Fruit fly (Drosophila melanogaster) whole organism, wandering third instar larva: ENCODE measurements around the gene csw.
A peak's percentile ranks its signal among the peaks of the same experiment; 100 is the strongest.

Source experiments
- Abd-B ChIP-seq: fragments of >200 bp; optimal IDR thresholded peaks from 2 replicates; lab custom pipeline; 2017; ENCODE audit warnings: missing biosample characterization, missing genetic modification characterization
- CG32264 ChIP-seq: fragments of 200-800 bp; sonication (Bioruptor generic); optimal IDR thresholded peaks from 2 replicates; lab custom pipeline; 2016; ENCODE audit warnings: missing biosample characterization, missing genetic modification characterization
- CG9705 ChIP-seq: fragments of 200-800 bp; sonication (Bioruptor generic); optimal IDR thresholded peaks from 2 replicates; lab custom pipeline; 2018; ENCODE audit warnings: missing biosample characterization, mild to moderate bottlenecking, missing genetic modification characterization
- CrebA ChIP-seq: fragments of 200-800 bp; sonication (Bioruptor generic); optimal IDR thresholded peaks from 2 replicates; lab custom pipeline; 2016; ENCODE audit warnings: missing biosample characterization, mild to moderate bottlenecking, missing genetic modification characterization, borderline replicate concordance
- Dfd ChIP-seq: fragments of >200 bp; optimal IDR thresholded peaks from 2 replicates; lab custom pipeline; 2017; ENCODE audit warnings: missing biosample characterization, missing genetic modification characterization
- Dif ChIP-seq: fragments of 200-275, 200-300 bp; sonication (Bioruptor generic); optimal IDR thresholded peaks from 2 replicates; lab custom pipeline; 2018; ENCODE audit warnings: missing biosample characterization, missing genetic modification characterization; ENCODE audit not compliant: partially characterized antibody
- GATAd ChIP-seq: sonication (Bioruptor generic); optimal IDR thresholded peaks from 2 replicates; lab custom pipeline; 2016; ENCODE audit warnings: missing biosample characterization, missing genetic modification characterization
- HLH106 ChIP-seq: fragments of 200-800 bp; optimal IDR thresholded peaks from 3 replicates; lab custom pipeline; 2019; ENCODE audit warnings: missing biosample characterization, mild to moderate bottlenecking, missing genetic modification characterization, moderate library complexity
- Hnf4 ChIP-seq: fragments of 200-800 bp; sonication (Bioruptor generic); optimal IDR thresholded peaks from 2 replicates; lab custom pipeline; 2016; ENCODE audit warnings: missing biosample characterization, mild to moderate bottlenecking, missing genetic modification characterization
- Hr78 ChIP-seq: fragments of >200 bp; optimal IDR thresholded peaks from 2 replicates; lab custom pipeline; 2017; ENCODE audit warnings: missing biosample characterization, missing genetic modification characterization
- Hr83 ChIP-seq: fragments of 200-300 bp; sonication (Bioruptor generic); optimal IDR thresholded peaks from 2 replicates; lab custom pipeline; 2016; ENCODE audit warnings: missing biosample characterization, mild to moderate bottlenecking, missing genetic modification characterization, moderate library complexity; ENCODE audit not compliant: poor library complexity, severe bottlenecking
- Jra ChIP-seq: sonication (Bioruptor generic); optimal IDR thresholded peaks from 2 replicates; lab custom pipeline; 2016; ENCODE audit warnings: missing biosample characterization, missing genetic modification characterization
- Mio ChIP-seq: sonication (Bioruptor generic); optimal IDR thresholded peaks from 2 replicates; lab custom pipeline; 2016; ENCODE audit warnings: missing biosample characterization, missing genetic modification characterization
- Myc ChIP-seq: fragments of >200 bp; optimal IDR thresholded peaks from 2 replicates; lab custom pipeline; 2017
- OdsH ChIP-seq: fragments of 200-800 bp; sonication (Bioruptor generic); optimal IDR thresholded peaks from 2 replicates; lab custom pipeline; 2016; ENCODE audit warnings: missing biosample characterization, mild to moderate bottlenecking, missing genetic modification characterization
- Rel ChIP-seq, 2 experiments: fragments of 200-800 bp; sonication (Bioruptor generic) in 1 of 2; optimal IDR thresholded peaks; 2 replicates in 1 of 2; 3 replicates in 1 of 2; lab custom pipeline; 2016 to 2019; ENCODE audit warnings: mild to moderate bottlenecking in 2 of 2, missing biosample characterization in 2 of 2, missing genetic modification characterization in 2 of 2, moderate library complexity in 1 of 2
- Sp1 ChIP-seq: fragments of 200-800 bp; sonication (Bioruptor generic); optimal IDR thresholded peaks from 3 replicates; lab custom pipeline; 2019; ENCODE audit warnings: missing biosample characterization, mild to moderate bottlenecking, missing genetic modification characterization, moderate library complexity
- Vsx2 ChIP-seq: fragments of 200-300, 225-300 bp; sonication (Bioruptor generic); optimal IDR thresholded peaks from 2 replicates; lab custom pipeline; 2018; ENCODE audit warnings: missing biosample characterization, missing genetic modification characterization; ENCODE audit not compliant: partially characterized antibody
- br ChIP-seq: fragments of 200-800 bp; sonication (Bioruptor generic); optimal IDR thresholded peaks from 2 replicates; lab custom pipeline; 2016; ENCODE audit warnings: missing biosample characterization, missing genetic modification characterization
- brk ChIP-seq: fragments of 200-800 bp; sonication (Bioruptor generic); optimal IDR thresholded peaks from 2 replicates; lab custom pipeline; 2016; ENCODE audit warnings: missing biosample characterization, mild to moderate bottlenecking, missing genetic modification characterization
- dl ChIP-seq, 2 experiments: fragments of 175-275, 200-275 bp in 1 of 2; fragments of 200-275 bp in 1 of 2; sonication (Bioruptor generic); optimal IDR thresholded peaks; lab custom pipeline; 2018; ENCODE audit warnings: mild to moderate bottlenecking in 2 of 2, missing biosample characterization in 2 of 2, missing genetic modification characterization in 2 of 2, moderate library complexity in 2 of 2; ENCODE audit not compliant: partially characterized antibody in 2 of 2, insufficient read depth in 1 of 2
- dmrt93B ChIP-seq: fragments of 200-800 bp; sonication (Bioruptor generic); optimal IDR thresholded peaks from 2 replicates; lab custom pipeline; 2018; ENCODE audit warnings: missing biosample characterization, mild to moderate bottlenecking, missing genetic modification characterization
- dsf ChIP-seq: sonication (Bioruptor generic); optimal IDR thresholded peaks from 2 replicates; lab custom pipeline; 2016; ENCODE audit warnings: missing biosample characterization, missing genetic modification characterization, borderline replicate concordance
- ey ChIP-seq: fragments of 200-800 bp; sonication (Bioruptor generic); optimal IDR thresholded peaks from 2 replicates; lab custom pipeline; 2016; ENCODE audit warnings: missing biosample characterization, missing genetic modification characterization
- fru ChIP-seq: fragments of 200-800 bp; sonication (Bioruptor generic); optimal IDR thresholded peaks from 3 replicates; lab custom pipeline; 2016; ENCODE audit warnings: missing biosample characterization, mild to moderate bottlenecking, missing genetic modification characterization
- h ChIP-seq: fragments of 200-800 bp; sonication (Bioruptor generic); optimal IDR thresholded peaks from 3 replicates; lab custom pipeline; 2016; ENCODE audit warnings: missing biosample characterization, mild to moderate bottlenecking, missing genetic modification characterization
- jim ChIP-seq: fragments of 175-275, 200-325 bp; sonication (Bioruptor generic); optimal IDR thresholded peaks from 2 replicates; lab custom pipeline; 2016; ENCODE audit warnings: missing biosample characterization, mild to moderate bottlenecking, missing genetic modification characterization
- lola ChIP-seq: fragments of >200 bp; optimal IDR thresholded peaks from 2 replicates; lab custom pipeline; 2017; ENCODE audit warnings: missing biosample characterization, missing genetic modification characterization
- pan ChIP-seq: fragments of >200 bp; optimal IDR thresholded peaks from 2 replicates; lab custom pipeline; 2017
- psq ChIP-seq: fragments of 200-800 bp; sonication (Bioruptor generic); optimal IDR thresholded peaks from 3 replicates; lab custom pipeline; 2017; ENCODE audit warnings: missing biosample characterization, mild to moderate bottlenecking, missing genetic modification characterization, moderate library complexity
- rgr ChIP-seq: fragments of 200-800 bp; sonication (Bioruptor generic); optimal IDR thresholded peaks from 3 replicates; lab custom pipeline; 2016; ENCODE audit warnings: missing biosample characterization, mild to moderate bottlenecking, missing genetic modification characterization
- sage ChIP-seq: fragments of 200-800 bp; sonication (Bioruptor generic); optimal IDR thresholded peaks from 2 replicates; lab custom pipeline; 2016; ENCODE audit warnings: missing biosample characterization, mild to moderate bottlenecking, missing genetic modification characterization
- sv ChIP-seq: fragments of 200-800 bp; sonication (Bioruptor generic); optimal IDR thresholded peaks from 3 replicates; lab custom pipeline; 2016; ENCODE audit warnings: missing biosample characterization, missing genetic modification characterization
- tai ChIP-seq: sonication (Bioruptor generic); optimal IDR thresholded peaks from 2 replicates; lab custom pipeline; 2016; ENCODE audit warnings: missing biosample characterization, missing genetic modification characterization
- usp ChIP-seq: fragments of >200 bp; optimal IDR thresholded peaks from 2 replicates; lab custom pipeline; 2017; ENCODE audit warnings: missing biosample characterization, missing genetic modification characterization

csw gene

dm6 chrX:2142275-2142934 lies 48.4 kb downstream of the csw start:
- no peak for TF ChIP-seq HLH106
- no peak for TF ChIP-seq Rel (GFP tag; optimal IDR thresholded peaks at IDR 0.05; lab: Kevin White, UChicago)
- TF ChIP-seq Rel (tag; optimal IDR thresholded peaks at IDR 0.05; lab: Kevin White, UChicago) = peak; percentile 96
- no peak for TF ChIP-seq Vsx2 (GFP tag; lab: Kevin White, UChicago)
- no peak for TF ChIP-seq h (GFP tag; lab: Kevin White, UChicago)

- TF ChIP-seq h (GFP tag; lab: Kevin White, UChicago) = no peak
- no peak for TF ChIP-seq GATAd (GFP tag; lab: Kevin White, UChicago)
- no peak for TF ChIP-seq HLH106
- TF ChIP-seq dl (GFP tag; optimal IDR thresholded peaks at IDR 0.05; lab: Kevin White, UChicago; ENCODE audit: insufficient read depth in 1 of 2, partially characterized antibody in 2 of 2) = no peak
- no peak for TF ChIP-seq sage (GFP tag; lab: Kevin White, UChicago)
- TF ChIP-seq Abd-B (GFP tag; lab: Kevin White, UChicago) = no peak
- TF ChIP-seq tai (GFP tag; lab: Kevin White, UChicago) = no peak
- no peak for TF ChIP-seq pan
- TF ChIP-seq jim (GFP tag; lab: Kevin White, UChicago) = no peak
- TF ChIP-seq Mio (GFP tag; lab: Kevin White, UChicago) = no peak
- no peak for TF ChIP-seq Dfd
- TF ChIP-seq fru (GFP tag; lab: Kevin White, UChicago) = no peak
- no peak for TF ChIP-seq Myc
- TF ChIP-seq Hr83 (GFP tag; lab: Kevin White, UChicago) = no peak
- TF ChIP-seq Hr78 (GFP tag; lab: Kevin White, UChicago) = no peak
- TF ChIP-seq Vsx2 (GFP tag; lab: Kevin White, UChicago) = no peak
- TF ChIP-seq Sp1 (GFP tag; lab: Kevin White, UChicago) = no peak
- TF ChIP-seq usp (GFP tag; lab: Kevin White, UChicago) = no peak
- TF ChIP-seq Dif (GFP tag; lab: Kevin White, UChicago) = no peak
These were observed 48.9 kb downstream of the csw start for dm6 chrX:2142935-2143312.

- TF ChIP-seq Sp1 (GFP tag; lab: Kevin White, UChicago) = peak; percentile 16
- TF ChIP-seq Hnf4 (GFP tag; lab: Kevin White, UChicago) = peak; percentile 24
- TF ChIP-seq Vsx2 (GFP tag; lab: Kevin White, UChicago) = no peak
- no peak for TF ChIP-seq Mio (GFP tag; lab: Kevin White, UChicago)
- peak; percentile 31 for TF ChIP-seq Hr83 (GFP tag; lab: Kevin White, UChicago)
- no peak for TF ChIP-seq Rel (GFP tag; optimal IDR thresholded peaks at IDR 0.05; lab: Kevin White, UChicago)
- TF ChIP-seq Rel (tag; optimal IDR thresholded peaks at IDR 0.05; lab: Kevin White, UChicago) = peak; percentile 37
- no peak for TF ChIP-seq jim (GFP tag; lab: Kevin White, UChicago)
- TF ChIP-seq, all 38 proteins: peak for 4
These were observed 51.1 kb downstream of the csw start, which contains the start of gene Pgd for dm6 chrX:2145114-2145513. Pgd (plus strand) TSS chrX:2145136.

- no peak for TF ChIP-seq dsf (GFP tag; lab: Kevin White, UChicago)
- peak; percentile 64 for TF ChIP-seq rgr (GFP tag; lab: Kevin White, UChicago)
- TF ChIP-seq Hr78 (GFP tag; lab: Kevin White, UChicago) = no peak
- TF ChIP-seq Hr83 (GFP tag; lab: Kevin White, UChicago) = no peak
- no peak for TF ChIP-seq Dfd
- TF ChIP-seq CG32264 (GFP tag; lab: Kevin White, UChicago) = peak; percentile 18
- TF ChIP-seq jim (GFP tag; lab: Kevin White, UChicago) = no peak
- TF ChIP-seq Vsx2 (GFP tag; lab: Kevin White, UChicago) = no peak
- peak; percentile 14 for TF ChIP-seq GATAd (GFP tag; lab: Kevin White, UChicago)
- TF ChIP-seq pan = no peak
- peak; percentile 8 for TF ChIP-seq CG9705 (GFP tag; lab: Kevin White, UChicago)
- no peak for TF ChIP-seq tai (GFP tag; lab: Kevin White, UChicago)
- no peak for TF ChIP-seq Abd-B (GFP tag; lab: Kevin White, UChicago)
- no peak for TF ChIP-seq usp (GFP tag; lab: Kevin White, UChicago)
- peak; percentile 65 for TF ChIP-seq Sp1 (GFP tag; lab: Kevin White, UChicago)
- peak; percentile 67 for TF ChIP-seq Hnf4 (GFP tag; lab: Kevin White, UChicago)
- TF ChIP-seq Rel (GFP tag; optimal IDR thresholded peaks at IDR 0.05; lab: Kevin White, UChicago) = no peak
- peak; percentile 4 for TF ChIP-seq Rel (tag; optimal IDR thresholded peaks at IDR 0.05; lab: Kevin White, UChicago)
- no peak for TF ChIP-seq Myc
- TF ChIP-seq fru (GFP tag; lab: Kevin White, UChicago) = peak; percentile 66
- TF ChIP-seq Jra (GFP tag; lab: Kevin White, UChicago) = peak; percentile 12
- peak; percentile 51 for TF ChIP-seq OdsH (GFP tag; lab: Kevin White, UChicago)
- peak; percentile 71 for TF ChIP-seq h (GFP tag; lab: Kevin White, UChicago)
- TF ChIP-seq ey = peak; percentile 60
- peak; percentile 41 for TF ChIP-seq dmrt93B (GFP tag; lab: Kevin White, UChicago)
- no peak for TF ChIP-seq Mio (GFP tag; lab: Kevin White, UChicago)
- TF ChIP-seq Dif (GFP tag; lab: Kevin White, UChicago) = no peak
- peak; percentile 71 for TF ChIP-seq HLH106
- no peak for TF ChIP-seq sage (GFP tag; lab: Kevin White, UChicago)
- TF ChIP-seq psq (GFP tag; lab: Kevin White, UChicago) = peak; percentile 54
- no peak for TF ChIP-seq lola (GFP tag; lab: Kevin White, UChicago)
- TF ChIP-seq sv (GFP tag; lab: Kevin White, UChicago) = peak; percentile 4
- no peak for TF ChIP-seq brk (GFP tag; lab: Kevin White, UChicago)
- TF ChIP-seq CrebA (GFP tag; lab: Kevin White, UChicago) = no peak
- peak; percentile 74 for TF ChIP-seq br (GFP tag; lab: Kevin White, UChicago)
These were observed 51.8 kb downstream of the csw start for dm6 chrX:2145690-2146470.
